Fruit fly (Drosophila melanogaster): ENCODE measurements around the gene Hs3st-B.
A peak's percentile ranks its signal among the peaks of the same experiment; 100 is the strongest.

Gene Hs3st-B

dm6 chrX:19298785-19299114, 50.3 kb downstream of the Hs3st-B start (continued):
- TF ChIP-seq ems (GFP tag; optimal IDR thresholded peaks at IDR 0.05) (no peak), cas (GFP tag; IDR thresholded peaks at IDR 0.05) (no peak), CG13894 (tag; optimal IDR thresholded peaks at IDR 0.05) (no peak), Ets97D (GFP tag; optimal IDR thresholded peaks at IDR 0.05) (no peak), D19B (GFP tag; optimal IDR thresholded peaks at IDR 0.05) (no peak), Scr (GFP tag; IDR thresholded peaks at IDR 0.05; ENCODE audit: partially characterized antibody) (no peak), sisA (GFP tag; IDR thresholded peaks at IDR 0.05) (peak; percentile 40), Deaf1 (tag; optimal IDR thresholded peaks at IDR 0.05) (no peak), CG12299 (tag; optimal IDR thresholded peaks at IDR 0.05) (no peak), al (GFP tag; IDR thresholded peaks at IDR 0.05) (no peak; the same call in 1 of the 2 replicates), vvl (GFP tag; IDR thresholded peaks at IDR 0.05) (peak; percentile 81), Pdp1 (GFP tag; optimal IDR thresholded peaks at IDR 0.05) (peak; percentile 38 to 53), Ravus (GFP tag; IDR thresholded peaks at IDR 0.05) (no peak), CG3995 (GFP tag; optimal IDR thresholded peaks at IDR 0.05) (no peak), CG17568 (GFP tag; optimal IDR thresholded peaks at IDR 0.05) (peak; percentile 60), CG9727 (GFP tag; optimal IDR thresholded peaks at IDR 0.05) (peak; percentile 34), CG9797 (GFP tag; optimal IDR thresholded peaks at IDR 0.05) (no peak), Optix (GFP tag; IDR thresholded peaks at IDR 0.05) (no peak), CG18619 (GFP tag; optimal IDR thresholded peaks at IDR 0.05) (no peak), B-H1 (GFP tag; IDR thresholded peaks at IDR 0.05) (peak; percentile 28; the same call in 1 of the 3 replicates), CG18476 (GFP tag; optimal IDR thresholded peaks at IDR 0.05) (peak; percentile 48), gcm (GFP tag; optimal IDR thresholded peaks at IDR 0.05) (peak; percentile 47), pros (GFP tag; optimal IDR thresholded peaks at IDR 0.05) (no peak), CG9609 (GFP tag; optimal IDR thresholded peaks at IDR 0.05) (no peak), CG15011 (GFP tag; optimal IDR thresholded peaks at IDR 0.05) (no peak), sima (GFP tag; optimal IDR thresholded peaks at IDR 0.05) (peak; percentile 8), CTCF (GFP tag; optimal IDR thresholded peaks at IDR 0.05) (no peak), bab2 (GFP tag; optimal IDR thresholded peaks at IDR 0.05) (peak; percentile 36), CG6683 (GFP tag; optimal IDR thresholded peaks at IDR 0.05) (no peak), CoRest (tag; optimal IDR thresholded peaks at IDR 0.05) (peak; percentile 30), croc (GFP tag; conservative IDR thresholded peaks at IDR 0.05) (0 out of 3 replicates have a peak, but pooled peaks have one; percentile 24), nom (GFP tag; optimal IDR thresholded peaks at IDR 0.05) (no peak), gt (GFP tag; IDR thresholded peaks at IDR 0.05) (no peak), H2.0 (GFP tag; IDR thresholded peaks at IDR 0.05) (peak; percentile 65; the same call in 1 of the 2 replicates), CG6272 (GFP tag; IDR thresholded peaks at IDR 0.05) (no peak), CG3281 (GFP tag; optimal IDR thresholded peaks at IDR 0.05) (peak; percentile 20), CG33213 (GFP tag; optimal IDR thresholded peaks at IDR 0.05) (peak; percentile 16), bsh (GFP tag; optimal IDR thresholded peaks at IDR 0.05) (peak in 1 of 2 experiments; percentile 54), z (GFP tag; IDR thresholded peaks at IDR 0.05) (no peak), CG6791 (GFP tag; IDR thresholded peaks at IDR 0.05; ENCODE audit: partially characterized antibody) (no peak), HmgZ (tag; optimal IDR thresholded peaks at IDR 0.05) (no peak), Rfx (GFP tag; IDR thresholded peaks at IDR 0.05) (peak; percentile 74), psq (GFP tag; optimal IDR thresholded peaks at IDR 0.05) (no peak), oc (tag; optimal IDR thresholded peaks at IDR 0.05) (peak; percentile 22), ken (GFP tag; IDR thresholded peaks at IDR 0.05) (peak; percentile 53; the same call in 2 of the 3 replicates), CG8388 (GFP tag; optimal IDR thresholded peaks at IDR 0.05) (peak; percentile 23), lbe (GFP tag; optimal IDR thresholded peaks at IDR 0.05) (no peak), Lhr (GFP tag; optimal IDR thresholded peaks at IDR 0.05) (no peak), bcd (GFP tag; optimal IDR thresholded peaks at IDR 0.05) (peak; percentile 15), CG1024 (GFP tag; IDR thresholded peaks at IDR 0.05) (no peak), Neu2 (GFP tag; optimal IDR thresholded peaks at IDR 0.05; ENCODE audit: borderline replicate concordance) (peak; percentile 1), Oaz (GFP tag; IDR thresholded peaks at IDR 0.05) (no peak)
